Worm (Caenorhabditis elegans) whole organism, L4/young adult: ENCODE measurements around the gene sru-23.
"Not testable (repeated sequence)": the region's sequence is repeated elsewhere in the genome, so short reads cannot be mapped to it uniquely, and the experiment has no call there.

ENCODE experiments used
- W03F9.2 ChIP-seq: fragments of 150-350 bp; optimal IDR thresholded peaks from 2 replicates; lab custom pipeline; 2014; ENCODE audit warnings: missing biosample characterization, missing genetic modification characterization
- dao-5 ChIP-seq: sonication (generic microtip); optimal IDR thresholded peaks from 2 replicates; lab custom pipeline; 2016; ENCODE audit warnings: missing genotype, missing genetic modification characterization, moderate library complexity, missing compliant biosample characterization
- him-1 ChIP-seq: sonication (generic microtip); optimal IDR thresholded peaks from 2 replicates; lab custom pipeline; 2016; ENCODE audit warnings: missing genotype, missing genetic modification reagents, missing genetic modification characterization, missing compliant biosample characterization

Gene sru-23

DNA sequence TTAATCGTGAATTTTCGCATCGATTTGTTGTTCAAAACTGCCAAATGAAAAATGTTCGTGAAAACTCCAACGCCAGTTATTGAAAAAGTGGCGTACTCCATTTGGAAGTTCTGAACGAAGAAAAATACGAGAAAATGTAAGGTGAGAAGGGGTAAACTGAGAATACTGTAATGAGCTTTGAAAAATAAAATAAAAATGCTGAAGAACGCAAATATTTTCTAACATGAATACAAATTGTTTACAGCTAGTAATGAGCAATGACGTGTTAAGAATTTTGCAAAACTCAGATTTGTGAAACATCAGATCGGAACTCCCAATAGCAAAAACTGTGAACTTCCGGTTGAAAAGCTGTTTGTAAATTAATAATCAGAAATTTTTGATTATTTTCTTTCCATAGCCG lies 40.0 kb downstream of the sru-23 start, which contains the start of gene srw-26:
Gene srw-26 (minus strand): TSS at position 101 of the 400 bp plus-strand sequence.
- TF ChIP-seq him-1 (tag; lab: Kevin White, UChicago): no peak
- TF ChIP-seq W03F9.2 (tag; lab: Kevin White, UChicago): no peak
- no peak for TF ChIP-seq dao-5 (tag; lab: Kevin White, UChicago)

DNA sequence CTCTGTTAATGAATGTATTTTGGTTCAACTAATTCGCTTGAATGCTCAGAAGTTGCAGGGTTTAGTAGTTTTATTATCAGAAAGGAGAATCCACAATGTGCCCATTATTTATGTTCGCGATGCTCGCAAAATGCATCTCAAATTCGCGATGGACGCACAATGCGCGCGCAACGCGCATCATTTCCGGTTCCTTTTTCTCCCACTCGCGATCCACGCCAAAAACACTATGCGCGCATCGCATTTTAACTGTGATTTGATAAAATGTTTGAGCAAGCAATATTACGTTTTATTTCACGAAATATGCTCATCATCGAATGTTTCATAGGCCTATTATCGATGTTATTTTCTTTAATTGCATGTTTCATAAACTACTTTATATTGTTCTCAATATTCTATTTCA lies 42.5 kb downstream of the sru-23 start, which contains the start of gene srbc-77:
Gene srbc-77 (plus strand): TSS at position 301 of the 400 bp plus-strand sequence.
- TF ChIP-seq him-1, dao-5, W03F9.2 (tag; lab: Kevin White, UChicago): not testable (repeated sequence)

DNA sequence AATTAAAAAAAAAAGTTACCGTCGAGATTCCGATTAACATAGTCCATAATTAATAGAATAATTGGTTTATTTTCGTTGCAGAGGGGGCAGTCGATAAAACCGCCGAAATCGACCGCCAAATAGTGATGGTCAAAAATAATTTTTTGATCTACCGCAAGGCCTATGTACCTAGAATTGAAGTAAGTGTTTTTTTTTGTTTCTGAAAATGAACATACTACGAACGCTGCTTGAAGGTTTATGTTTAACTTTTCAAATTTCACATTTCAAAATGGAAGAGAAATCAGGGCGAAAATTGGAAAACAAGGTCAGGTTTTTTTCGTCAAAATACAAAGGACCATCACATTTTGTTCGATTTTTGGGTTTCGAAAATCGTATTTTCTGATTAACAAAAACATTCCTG lies 44.1 kb downstream of the sru-23 start, which contains the start of gene pzf-1:
Gene pzf-1 (minus strand): TSS at position 101 of the 400 bp plus-strand sequence.
- TF ChIP-seq him-1 (tag; lab: Kevin White, UChicago) (no peak), W03F9.2 (tag; lab: Kevin White, UChicago) (no peak), dao-5 (tag; lab: Kevin White, UChicago) (no peak)

DNA sequence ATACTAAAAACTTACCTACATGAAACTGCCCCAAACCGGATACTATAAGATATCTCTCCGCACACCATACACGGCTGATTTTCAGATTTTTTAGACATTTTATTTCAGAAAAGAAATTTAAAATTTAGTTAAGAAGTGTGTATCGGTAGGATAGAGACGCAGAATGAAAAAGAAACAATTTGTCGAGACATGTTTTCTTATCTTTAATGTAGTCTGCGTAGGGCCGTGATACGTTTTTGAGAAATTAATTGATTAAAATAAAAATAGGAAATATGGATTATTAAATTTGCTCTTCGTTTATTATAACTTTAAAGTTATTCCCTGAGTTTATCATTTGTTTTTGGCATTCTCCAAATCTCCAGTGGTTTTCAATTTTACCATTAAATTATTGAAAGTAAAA lies 48.1 kb downstream of the sru-23 start, which contains the start of gene nhr-108:
Gene nhr-108 (minus strand): TSS at position 166 of the 400 bp plus-strand sequence.
- TF ChIP-seq him-1 (tag; lab: Kevin White, UChicago) (no peak), W03F9.2 (tag; lab: Kevin White, UChicago) (no peak), dao-5 (tag; lab: Kevin White, UChicago) (no peak)

DNA sequence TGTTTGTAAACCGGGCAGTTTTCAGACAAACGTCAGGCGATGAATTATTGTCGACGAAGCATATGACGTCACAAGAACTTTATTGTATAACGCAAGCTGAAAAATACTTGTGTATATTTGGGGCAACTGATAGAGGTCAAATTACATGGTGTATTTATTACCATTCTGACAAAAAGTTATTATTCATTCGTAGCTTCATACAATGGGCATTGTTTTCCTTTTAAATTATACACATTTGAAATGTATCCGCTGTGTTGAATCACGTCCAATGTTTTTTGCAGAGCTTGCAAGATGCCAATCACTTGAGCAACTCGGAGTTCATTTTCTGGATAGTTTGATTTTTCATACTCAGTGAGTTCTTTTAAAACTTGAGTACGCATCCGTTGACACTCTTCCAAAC lies 49.4 kb downstream of the sru-23 start, which contains the start of gene F35E8.13:
Gene F35E8.13 (plus strand): TSS at position 301 of the 400 bp plus-strand sequence.
- TF ChIP-seq dao-5 (tag; lab: Kevin White, UChicago) (no peak), him-1 (tag; lab: Kevin White, UChicago) (no peak), W03F9.2 (tag; lab: Kevin White, UChicago) (no peak)

DNA sequence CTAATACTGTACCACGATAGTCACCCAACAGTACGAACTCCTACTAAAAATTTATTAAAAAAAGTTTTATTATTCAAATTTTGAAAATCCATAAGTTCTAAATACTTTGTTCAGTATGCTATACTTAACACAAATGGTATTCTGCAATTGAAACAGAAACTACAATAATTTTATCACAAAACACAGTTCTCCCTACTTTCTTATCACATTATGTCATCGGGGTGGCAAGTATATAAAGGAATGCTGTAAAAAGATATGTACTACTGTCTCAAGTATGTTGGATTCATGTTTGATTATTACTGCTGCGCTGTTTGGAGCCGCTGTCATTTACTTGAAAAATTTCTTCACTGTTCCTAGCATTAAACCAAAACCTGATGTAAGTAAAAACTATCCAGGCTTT lies 51.3 kb downstream of the sru-23 start, which contains the start of gene cdr-1:
Gene cdr-1 (plus strand): TSS at position 208 of the 400 bp plus-strand sequence.
- TF ChIP-seq dao-5 (tag; lab: Kevin White, UChicago) (no peak), him-1 (tag; lab: Kevin White, UChicago) (no peak)
